Worm (Caenorhabditis elegans) whole organism, L2 larva: ENCODE measurements around the gene T22B7.8.

ENCODE experiments used
- ama-1 ChIP-seq: fragments of 150-350 bp; optimal IDR thresholded peaks from 2 replicates; lab custom pipeline; 2018; ENCODE audit warnings: inconsistent platforms
- nhr-11 ChIP-seq: fragments of 150-350 bp; optimal IDR thresholded peaks from 2 replicates; lab custom pipeline; 2014; ENCODE audit warnings: missing biosample characterization, missing genetic modification characterization
- nhr-25 ChIP-seq: fragments of 150-350 bp; sonication (generic microtip); optimal IDR thresholded peaks from 3 replicates; lab custom pipeline; 2014; ENCODE audit warnings: missing biosample characterization, missing genetic modification characterization
- nhr-6 ChIP-seq: fragments of 150-350 bp; optimal IDR thresholded peaks from 2 replicates; lab custom pipeline; 2014; ENCODE audit warnings: missing biosample characterization, missing genetic modification characterization
- skn-1 ChIP-seq: sonication (generic microtip); optimal IDR thresholded peaks from 2 replicates; lab custom pipeline; 2017; ENCODE audit warnings: missing biosample characterization, missing genetic modification characterization

DNA sequence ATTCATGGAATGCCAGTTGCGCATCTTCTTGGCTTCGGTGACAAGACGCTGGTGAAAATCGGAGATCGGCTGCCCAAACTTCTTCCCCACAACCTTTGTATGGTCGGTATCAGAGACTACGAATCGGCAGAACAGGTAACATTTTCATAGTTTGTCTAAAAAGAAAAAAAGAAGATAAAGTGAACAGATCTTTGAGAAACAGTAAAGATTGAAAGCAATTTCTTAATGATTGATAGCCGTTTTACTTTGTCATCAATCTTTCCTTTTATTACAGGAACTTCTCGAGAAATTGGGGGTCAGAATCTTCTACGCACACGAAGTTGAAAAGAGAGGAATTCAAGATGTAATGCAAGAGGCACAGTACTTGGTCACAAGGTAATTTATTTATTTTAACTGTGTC is 718 bp upstream of the T22B7.8 start:
- TF ChIP-seq skn-1 (tag; lab: Kevin White, UChicago), result no peak
- peak; percentile 34 for TF ChIP-seq nhr-25 (tag; lab: Kevin White, UChicago)
- TF ChIP-seq nhr-11 (tag; lab: Kevin White, UChicago), result no peak
- TF ChIP-seq nhr-6, result no peak
- TF ChIP-seq ama-1, result no peak
